Fruit fly (Drosophila melanogaster): ENCODE measurements around the gene PpD3.

Gene PpD3

dm6 chr3R:9762955-9763931, 15.6 kb downstream of the PpD3 start, which contains the start of the genes Snap24 and CG8478 (continued):
- TF ChIP-seq cato (GFP tag; optimal IDR thresholded peaks at IDR 0.05; ENCODE audit: borderline replicate concordance), result no peak
- peak; percentile 59 for TF ChIP-seq MBD-R2 (GFP tag; IDR thresholded peaks at IDR 0.05)
- TF ChIP-seq Drgx (GFP tag; IDR thresholded peaks at IDR 0.05), result no peak
- TF ChIP-seq CG14050 (GFP tag; IDR thresholded peaks at IDR 0.05), result no peak
- no peak for TF ChIP-seq abd-A (tag; optimal IDR thresholded peaks at IDR 0.05)
- no peak for TF ChIP-seq eyg (GFP tag; optimal IDR thresholded peaks at IDR 0.05)
- peak; percentile 43; the same call in 1 of the 3 replicates for TF ChIP-seq CG17361 (GFP tag; IDR thresholded peaks at IDR 0.05)
- TF ChIP-seq Dfd (GFP tag; optimal IDR thresholded peaks at IDR 0.05), result no peak
- TF ChIP-seq CG33213 (GFP tag; optimal IDR thresholded peaks at IDR 0.05), result no peak
- TF ChIP-seq CG11696 (GFP tag; IDR thresholded peaks at IDR 0.05), result no peak
- no peak for TF ChIP-seq lab (GFP tag; optimal IDR thresholded peaks at IDR 0.05)
- TF ChIP-seq HmgD (GFP tag; optimal IDR thresholded peaks at IDR 0.05), result no peak
- no peak for TF ChIP-seq bcd (GFP tag; optimal IDR thresholded peaks at IDR 0.05)
- TF ChIP-seq sens (GFP tag), result peak; percentile 91
- TF ChIP-seq Hand (GFP tag; optimal IDR thresholded peaks at IDR 0.05), result no peak
- TF ChIP-seq E2f1 (GFP tag; IDR thresholded peaks at IDR 0.05), result no peak
- TF ChIP-seq az2 (GFP tag; optimal IDR thresholded peaks at IDR 0.05), result no peak
- TF ChIP-seq CG11560 (tag; IDR thresholded peaks at IDR 0.05), result no peak
- TF ChIP-seq Lhr (GFP tag; optimal IDR thresholded peaks at IDR 0.05), result no peak
- TF ChIP-seq unc-4 (GFP tag; IDR thresholded peaks at IDR 0.05; ENCODE audit: partially characterized antibody), result peak; percentile 74
- TF ChIP-seq her (GFP tag; optimal IDR thresholded peaks at IDR 0.05), result no peak
- no peak for TF ChIP-seq Vsx1 (GFP tag; optimal IDR thresholded peaks at IDR 0.05)
- no peak for TF ChIP-seq CG8388 (GFP tag; optimal IDR thresholded peaks at IDR 0.05)
- no peak for TF ChIP-seq CG2678 (tag; optimal IDR thresholded peaks at IDR 0.05)
- no peak for TF ChIP-seq prd (optimal IDR thresholded peaks at IDR 0.05)
- TF ChIP-seq prd (GFP tag; IDR thresholded peaks at IDR 0.05), result no peak
- no peak for TF ChIP-seq tx (GFP tag; optimal IDR thresholded peaks at IDR 0.05)
- peak; percentile 8 for TF ChIP-seq YL-1 (GFP tag; optimal IDR thresholded peaks at IDR 0.05)
- TF ChIP-seq HLH4C (GFP tag; IDR thresholded peaks at IDR 0.05; ENCODE audit: partially characterized antibody), result peak; percentile 77
- peak; percentile 87 for TF ChIP-seq Elba2 (GFP tag; optimal IDR thresholded peaks at IDR 0.05)
- TF ChIP-seq Chrac-16 (GFP tag; optimal IDR thresholded peaks at IDR 0.05), result no peak
- TF ChIP-seq amos (GFP tag; IDR thresholded peaks at IDR 0.05; ENCODE audit: partially characterized antibody), result peak; percentile 88
- TF ChIP-seq CG1603 (tag; optimal IDR thresholded peaks at IDR 0.05), result peak; percentile 17
- TF ChIP-seq CG11085 (GFP tag; IDR thresholded peaks at IDR 0.05), result no peak
- TF ChIP-seq CG5245 (GFP tag; optimal IDR thresholded peaks at IDR 0.05), result no peak
- TF ChIP-seq CG13624 (GFP tag; optimal IDR thresholded peaks at IDR 0.05), result no peak
- TF ChIP-seq Six4 (GFP tag; optimal IDR thresholded peaks at IDR 0.05), result no peak
- TF ChIP-seq wdn (GFP tag; IDR thresholded peaks at IDR 0.05), result no peak
- no peak for TF ChIP-seq zfh1 (GFP tag; IDR thresholded peaks at IDR 0.05)
- no peak for TF ChIP-seq sc (optimal IDR thresholded peaks at IDR 0.05)
- no peak for TF ChIP-seq sc (GFP tag; optimal IDR thresholded peaks at IDR 0.05)
- no peak for TF ChIP-seq dimm (GFP tag; IDR thresholded peaks at IDR 0.05)
- peak; percentile 75 for TF ChIP-seq Myb (GFP tag; optimal IDR thresholded peaks at IDR 0.05)
- TF ChIP-seq CG11456 (GFP tag; IDR thresholded peaks at IDR 0.05), result no peak
- peak; percentile 12; the same call in 1 of the 2 replicates for TF ChIP-seq slbo (GFP tag; IDR thresholded peaks at IDR 0.05)
- TF ChIP-seq D19A (tag; optimal IDR thresholded peaks at IDR 0.05), result peak; percentile 9
- TF ChIP-seq Dll (GFP tag; IDR thresholded peaks at IDR 0.05; ENCODE audit: partially characterized antibody), result peak; percentile 78; the same call in 3 of the 4 replicates
- TF ChIP-seq B-H2 (GFP tag; optimal IDR thresholded peaks at IDR 0.05), result no peak
- TF ChIP-seq CG11504 (tag; optimal IDR thresholded peaks at IDR 0.05), result no peak
- no peak for TF ChIP-seq CG13123 (GFP tag; optimal IDR thresholded peaks at IDR 0.05)

Data from whole organism, embryonic.